Fruit fly (Drosophila melanogaster) whole organism, wandering third instar larva: ENCODE data around the gene Inx3.

Experiments
- Abd-B ChIP-seq: fragments of >200 bp; optimal IDR thresholded peaks from 2 replicates; lab custom pipeline; 2017; ENCODE audit warnings: missing biosample characterization, missing genetic modification characterization
- Hr78 ChIP-seq: fragments of >200 bp; optimal IDR thresholded peaks from 2 replicates; lab custom pipeline; 2017; ENCODE audit warnings: missing biosample characterization, missing genetic modification characterization
- Hr83 ChIP-seq: fragments of 200-300 bp; sonication (Bioruptor generic); optimal IDR thresholded peaks from 2 replicates; lab custom pipeline; 2016; ENCODE audit warnings: missing biosample characterization, mild to moderate bottlenecking, missing genetic modification characterization, moderate library complexity; ENCODE audit not compliant: poor library complexity, severe bottlenecking
- OdsH ChIP-seq: fragments of 200-800 bp; sonication (Bioruptor generic); optimal IDR thresholded peaks from 2 replicates; lab custom pipeline; 2016; ENCODE audit warnings: missing biosample characterization, mild to moderate bottlenecking, missing genetic modification characterization
- br ChIP-seq: fragments of 200-800 bp; sonication (Bioruptor generic); optimal IDR thresholded peaks from 2 replicates; lab custom pipeline; 2016; ENCODE audit warnings: missing biosample characterization, missing genetic modification characterization
- dl ChIP-seq, 2 experiments: fragments of 175-275, 200-275 bp in 1 of 2; fragments of 200-275 bp in 1 of 2; sonication (Bioruptor generic); optimal IDR thresholded peaks; lab custom pipeline; 2018; ENCODE audit warnings: mild to moderate bottlenecking in 2 of 2, missing biosample characterization in 2 of 2, missing genetic modification characterization in 2 of 2, moderate library complexity in 2 of 2; ENCODE audit not compliant: partially characterized antibody in 2 of 2, insufficient read depth in 1 of 2
- ey ChIP-seq: fragments of 200-800 bp; sonication (Bioruptor generic); optimal IDR thresholded peaks from 2 replicates; lab custom pipeline; 2016; ENCODE audit warnings: missing biosample characterization, missing genetic modification characterization
- psq ChIP-seq: fragments of 200-800 bp; sonication (Bioruptor generic); optimal IDR thresholded peaks from 3 replicates; lab custom pipeline; 2017; ENCODE audit warnings: missing biosample characterization, mild to moderate bottlenecking, missing genetic modification characterization, moderate library complexity
- rgr ChIP-seq: fragments of 200-800 bp; sonication (Bioruptor generic); optimal IDR thresholded peaks from 3 replicates; lab custom pipeline; 2016; ENCODE audit warnings: missing biosample characterization, mild to moderate bottlenecking, missing genetic modification characterization

DNA sequence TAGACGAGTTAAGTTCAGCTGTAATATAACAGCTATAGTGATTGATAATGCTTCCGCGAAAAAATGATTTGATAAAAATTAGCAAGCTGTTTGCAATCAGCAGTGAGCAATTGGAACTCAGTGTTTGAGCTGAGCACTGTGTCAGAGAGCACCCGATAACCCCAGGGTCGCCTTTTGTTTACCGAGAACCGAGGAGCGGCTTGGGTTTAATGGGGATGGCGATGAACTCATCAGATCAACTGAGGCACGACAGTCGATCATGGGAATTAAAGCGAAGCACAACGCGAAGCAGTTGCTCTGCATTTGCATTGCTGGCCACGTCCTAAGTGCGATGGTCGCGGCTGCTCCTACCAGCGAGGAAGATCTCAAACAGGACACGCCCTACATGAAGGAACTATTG lies 24.1 kb upstream of the Inx3 start, which contains the start of gene Nepl21:
- TF ChIP-seq Abd-B (GFP tag; lab: Kevin White, UChicago) (no peak), OdsH (no peak), dl (GFP tag; optimal IDR thresholded peaks at IDR 0.05; lab: Kevin White, UChicago; ENCODE audit: insufficient read depth in 1 of 2, partially characterized antibody in 2 of 2) (no peak), ey (GFP tag; lab: Kevin White, UChicago) (no peak), Hr83 (GFP tag; lab: Kevin White, UChicago) (no peak), Hr78 (GFP tag; lab: Kevin White, UChicago) (no peak), rgr (GFP tag; lab: Kevin White, UChicago) (no peak), br (GFP tag; lab: Kevin White, UChicago) (no peak), psq (GFP tag; lab: Kevin White, UChicago) (no peak)
